Worm (Caenorhabditis elegans) whole organism, young adult: ENCODE measurements around the gene gst-36.

Experiments used
- B0035.1 ChIP-seq: sonication (generic microtip); optimal IDR thresholded peaks from 2 replicates; lab custom pipeline; 2016; ENCODE audit warnings: missing genetic modification characterization, mild to moderate bottlenecking, missing compliant biosample characterization, missing genotype, missing genetic modification reagents
- B0336.3 ChIP-seq: fragments of 200-800 bp; sonication (Bioruptor generic); IDR thresholded peaks from 2 replicates; pipeline ENCODE4 v1.3.6; 2022; ENCODE audit warnings: missing genetic modification characterization, missing compliant biosample characterization
- C17E4.6 ChIP-seq: fragments of 200-800 bp; sonication (Bioruptor generic); IDR thresholded peaks from 2 replicates; pipeline ENCODE4 v1.3.6; 2022; ENCODE audit warnings: missing genetic modification reagents, missing genetic modification characterization, missing compliant biosample characterization
- D2030.7 ChIP-seq: fragments of 200-800 bp; sonication (Bioruptor generic); IDR thresholded peaks from 2 replicates; pipeline ENCODE4 v1.3.6; 2022; ENCODE audit warnings: missing genetic modification reagents, missing genetic modification characterization, missing compliant biosample characterization
- Y53G8AR.9 ChIP-seq: fragments of 200-800 bp; sonication (Bioruptor generic); conservative IDR thresholded peaks from 2 replicates; pipeline ENCODE4 v1.3.6; 2022; ENCODE audit warnings: missing genetic modification reagents, missing genetic modification characterization, missing compliant biosample characterization
- aptf-3 ChIP-seq: fragments of 200-800 bp; sonication (Bioruptor generic); IDR thresholded peaks from 2 replicates; pipeline ENCODE4 v1.3.6; 2022; ENCODE audit warnings: missing genetic modification characterization, missing compliant biosample characterization
- attf-3 ChIP-seq: fragments of 200-800 bp; sonication (Bioruptor generic); conservative IDR thresholded peaks from 2 replicates; pipeline ENCODE4 v1.3.6; 2022; ENCODE audit warnings: missing genetic modification reagents, missing genetic modification characterization, missing compliant biosample characterization
- bed-1 ChIP-seq: fragments of 200-800 bp; sonication (Bioruptor generic); IDR thresholded peaks from 2 replicates; pipeline ENCODE4 v1.3.6; 2022; ENCODE audit warnings: missing genetic modification reagents, missing genetic modification characterization, missing compliant biosample characterization
- ceh-58 ChIP-seq: fragments of 200-800 bp; sonication (Bioruptor generic); IDR thresholded peaks from 2 replicates; pipeline ENCODE4 v1.3.6; 2022; ENCODE audit warnings: missing genetic modification characterization, missing compliant biosample characterization
- ceh-91 ChIP-seq: fragments of 200-800 bp; sonication (Bioruptor generic); IDR thresholded peaks from 2 replicates; pipeline ENCODE4 v1.3.6; 2022; ENCODE audit warnings: missing genetic modification reagents, missing genetic modification characterization, missing compliant biosample characterization
- dpl-1 ChIP-seq: fragments of 150-350 bp; optimal IDR thresholded peaks from 2 replicates; lab custom pipeline; 2014; ENCODE audit warnings: missing biosample characterization, missing genetic modification reagents, missing genetic modification characterization
- efl-1 ChIP-seq: fragments of 150-350 bp; optimal IDR thresholded peaks from 2 replicates; lab custom pipeline; 2014; ENCODE audit warnings: missing biosample characterization, missing genetic modification reagents, missing genetic modification characterization
- egl-44 ChIP-seq: fragments of 200-800 bp; sonication (Bioruptor generic); IDR thresholded peaks from 2 replicates; pipeline ENCODE4 v1.3.6; 2022; ENCODE audit warnings: missing genetic modification reagents, missing genetic modification characterization, missing compliant biosample characterization
- fkh-3 ChIP-seq: sonication (generic microtip); optimal IDR thresholded peaks from 2 replicates; lab custom pipeline; 2016; ENCODE audit warnings: mild to moderate bottlenecking, missing genetic modification characterization, missing compliant biosample characterization
- him-1 ChIP-seq: sonication (generic microtip); optimal IDR thresholded peaks from 2 replicates; lab custom pipeline; 2016; ENCODE audit warnings: missing genotype, missing genetic modification reagents, missing genetic modification characterization, missing compliant biosample characterization
- hrde-1 ChIP-seq: sonication (generic microtip); optimal IDR thresholded peaks from 2 replicates; lab custom pipeline; 2016; ENCODE audit warnings: missing genetic modification characterization, mild to moderate bottlenecking, missing compliant biosample characterization, moderate library complexity, missing genotype, missing genetic modification reagents, borderline replicate concordance
- hsf-1 ChIP-seq: fragments of 200-800 bp; sonication (Bioruptor generic); IDR thresholded peaks from 2 replicates; pipeline ENCODE4 v1.3.6; 2022; ENCODE audit warnings: missing genetic modification reagents, missing genetic modification characterization, missing compliant biosample characterization
- madf-10 ChIP-seq: sonication (generic microtip); optimal IDR thresholded peaks from 2 replicates; lab custom pipeline; 2016; ENCODE audit warnings: mild to moderate bottlenecking, missing genetic modification characterization, missing compliant biosample characterization
- madf-3 ChIP-seq: fragments of 200-800 bp; sonication (Bioruptor generic); IDR thresholded peaks from 2 replicates; pipeline ENCODE4 v1.3.6; 2022; ENCODE audit warnings: missing genetic modification reagents, missing genetic modification characterization, missing compliant biosample characterization
- madf-8 ChIP-seq: fragments of 200-800 bp; sonication (Bioruptor generic); conservative IDR thresholded peaks from 2 replicates; pipeline ENCODE4 v1.3.6; 2022; ENCODE audit warnings: missing genetic modification reagents, missing genetic modification characterization, missing compliant biosample characterization
- mel-28 ChIP-seq: sonication (generic microtip); optimal IDR thresholded peaks from 2 replicates; lab custom pipeline; 2016; ENCODE audit warnings: borderline replicate concordance, mild to moderate bottlenecking, missing genetic modification characterization, missing compliant biosample characterization
- nfya-1 ChIP-seq: sonication (generic microtip); optimal IDR thresholded peaks from 2 replicates; lab custom pipeline; 2017; ENCODE audit warnings: antibody characterized with exemption, missing compliant biosample characterization, missing genetic modification characterization, borderline replicate concordance; ENCODE audit not compliant: insufficient read depth
- nfya-2 ChIP-seq: fragments of 200-800 bp; sonication (Bioruptor generic); IDR thresholded peaks from 2 replicates; pipeline ENCODE4 v1.3.6; 2022; ENCODE audit warnings: missing genetic modification reagents, missing genetic modification characterization, missing compliant biosample characterization
- nhr-120 ChIP-seq: fragments of 200-800 bp; sonication (Bioruptor generic); IDR thresholded peaks from 2 replicates; pipeline ENCODE4 v1.3.6; 2022; ENCODE audit warnings: missing genetic modification characterization, missing compliant biosample characterization
- nhr-27 ChIP-seq: fragments of 200-800 bp; sonication (Bioruptor generic); optimal IDR thresholded peaks from 2 replicates; lab custom pipeline; 2018; ENCODE audit warnings: mild to moderate bottlenecking, missing genetic modification characterization, moderate library complexity, missing compliant biosample characterization
- nhr-80 ChIP-seq: sonication (generic microtip); optimal IDR thresholded peaks from 2 replicates; lab custom pipeline; 2016; ENCODE audit warnings: missing genetic modification characterization, missing compliant biosample characterization
- rcor-1 ChIP-seq: fragments of 200-800 bp; sonication (Bioruptor generic); IDR thresholded peaks from 2 replicates; pipeline ENCODE4 v1.3.6; 2022; ENCODE audit warnings: missing genetic modification reagents, missing genetic modification characterization, missing compliant biosample characterization
- rec-8 ChIP-seq, 2 experiments: sonication (generic microtip); optimal IDR thresholded peaks; 2 replicates each; lab custom pipeline; 2016; ENCODE audit warnings: mild to moderate bottlenecking in 2 of 2, missing genetic modification characterization in 2 of 2, missing genetic modification reagents in 2 of 2, missing genotype in 2 of 2, missing biosample characterization in 1 of 2, missing compliant biosample characterization in 1 of 2, moderate library complexity in 1 of 2
- repo-1 ChIP-seq: sonication (generic microtip); optimal IDR thresholded peaks from 2 replicates; lab custom pipeline; 2017; ENCODE audit warnings: mild to moderate bottlenecking, missing genetic modification characterization, missing compliant biosample characterization
- sdz-38 ChIP-seq: sonication (generic microtip); optimal IDR thresholded peaks from 2 replicates; lab custom pipeline; 2016; ENCODE audit warnings: missing genotype, missing genetic modification characterization, missing compliant biosample characterization
- sea-2 ChIP-seq: fragments of 200-800 bp; sonication (Bioruptor generic); IDR thresholded peaks from 2 replicates; pipeline ENCODE4 v1.3.6; 2022; ENCODE audit warnings: missing genetic modification characterization, missing compliant biosample characterization
- snpc-1.3 ChIP-seq: sonication (generic microtip); optimal IDR thresholded peaks from 2 replicates; lab custom pipeline; 2017; ENCODE audit warnings: missing genetic modification characterization, mild to moderate bottlenecking, missing compliant biosample characterization, antibody characterized with exemption, moderate library complexity, missing genotype, missing genetic modification reagents; ENCODE audit not compliant: insufficient read depth
- snpc-3.4 ChIP-seq: sonication (generic microtip); optimal IDR thresholded peaks from 2 replicates; lab custom pipeline; 2017; ENCODE audit warnings: missing genetic modification characterization, mild to moderate bottlenecking, missing compliant biosample characterization, antibody characterized with exemption, moderate library complexity, missing genotype, missing genetic modification reagents
- snpc-4 ChIP-seq, 5 experiments: fragments of 150-350 bp in 1 of 5; sonication (generic microtip) in 4 of 5; optimal IDR thresholded peaks; 2 replicates each; lab custom pipeline; 2014 to 2018; ENCODE audit warnings: missing genetic modification characterization in 5 of 5, missing biosample characterization in 3 of 5, antibody characterized with exemption in 2 of 5, mild to moderate bottlenecking in 2 of 5, missing compliant biosample characterization in 2 of 5, missing genotype in 2 of 5, moderate library complexity in 2 of 5, missing genetic modification reagents in 1 of 5
- unc-62 ChIP-seq: fragments of 150-350 bp; optimal IDR thresholded peaks from 2 replicates; lab custom pipeline; 2014; ENCODE audit warnings: missing biosample characterization, missing genetic modification reagents, missing genetic modification characterization
- xnd-1 ChIP-seq: sonication (generic microtip); optimal IDR thresholded peaks from 2 replicates; lab custom pipeline; 2016; ENCODE audit warnings: missing genotype, missing genetic modification reagents, missing genetic modification characterization, missing compliant biosample characterization
- ztf-22 ChIP-seq: fragments of 200-800 bp; sonication (Bioruptor generic); optimal IDR thresholded peaks from 2 replicates; lab custom pipeline; 2018; ENCODE audit warnings: mild to moderate bottlenecking, missing genetic modification characterization, moderate library complexity, missing compliant biosample characterization
- ztf-26 ChIP-seq: sonication (generic microtip); optimal IDR thresholded peaks from 2 replicates; lab custom pipeline; 2017; ENCODE audit warnings: missing genetic modification characterization, missing compliant biosample characterization
- ztf-28 ChIP-seq: fragments of 200-800 bp; sonication (Bioruptor generic); IDR thresholded peaks from 2 replicates; pipeline ENCODE4 v1.3.6; 2022; ENCODE audit warnings: missing genetic modification reagents, missing genetic modification characterization, missing compliant biosample characterization

The gst-36 gene

ce11 chrX:9882572-9882971 lies 19.8 kb upstream of the gst-36 start:
- TF ChIP-seq nhr-80 (tag; lab: Kevin White, UChicago) (peak; percentile 68), nfya-2 (no peak)

ce11 chrX:9882112-9882511 lies 19.4 kb upstream of the gst-36 start, which contains the start of gene glo-1:
Gene glo-1, minus strand, starts transcription at chrX:9882212.
- no peak for TF ChIP-seq bed-1 (GFP tag; lab: Robert Waterston, UW)
- TF ChIP-seq snpc-3.4 (tag; lab: Kevin White, UChicago): no peak
- no peak for TF ChIP-seq rec-8 (tag; optimal IDR thresholded peaks at IDR 0.05; lab: Kevin White, UChicago)
- no peak for TF ChIP-seq B0336.3 (GFP tag; lab: Robert Waterston, UW)
- TF ChIP-seq dpl-1 (GFP tag; lab: Kevin White, UChicago): no peak
- no peak for TF ChIP-seq madf-8 (GFP tag; lab: Robert Waterston, UW)
- TF ChIP-seq snpc-4 (GFP tag; optimal IDR thresholded peaks at IDR 0.05; lab: Kevin White, UChicago): no peak
- TF ChIP-seq snpc-4 (tag; optimal IDR thresholded peaks at IDR 0.05; lab: Kevin White, UChicago): no peak
- no peak for TF ChIP-seq efl-1 (GFP tag; lab: Kevin White, UChicago)
- TF ChIP-seq mel-28 (tag; lab: Kevin White, UChicago): no peak
- TF ChIP-seq rcor-1 (GFP tag; lab: Robert Waterston, UW): no peak
- no peak for TF ChIP-seq ztf-22 (GFP tag; lab: Kevin White, UChicago)
- TF ChIP-seq madf-10 (tag; lab: Kevin White, UChicago): no peak
- TF ChIP-seq nfya-1: no peak
- no peak for TF ChIP-seq him-1 (tag; lab: Kevin White, UChicago)
- no peak for TF ChIP-seq ceh-58 (GFP tag; lab: Robert Waterston, UW)

- no peak for TF ChIP-seq D2030.7
- TF ChIP-seq snpc-3.4 (tag; lab: Kevin White, UChicago): no peak
- no peak for TF ChIP-seq aptf-3 (GFP tag; lab: Robert Waterston, UW)
- TF ChIP-seq Y53G8AR.9 (GFP tag; lab: Robert Waterston, UW): no peak
- TF ChIP-seq efl-1 (GFP tag; lab: Kevin White, UChicago): no peak
- no peak for TF ChIP-seq ztf-26
- no peak for TF ChIP-seq him-1 (tag; lab: Kevin White, UChicago)
- no peak for TF ChIP-seq snpc-1.3
- TF ChIP-seq hsf-1 (GFP tag; lab: Robert Waterston, UW): no peak
- TF ChIP-seq attf-3 (GFP tag; lab: Robert Waterston, UW): no peak
Measured at ce11 chrX:9877117-9877516, 14.4 kb upstream of the gst-36 start, which contains the start of gene R07B1.9. Gene R07B1.9, plus strand, starts transcription at chrX:9877417.

- TF ChIP-seq D2030.7: no peak
- no peak for TF ChIP-seq sea-2 (GFP tag; lab: Robert Waterston, UW)
- no peak for TF ChIP-seq unc-62 (GFP tag; lab: Kevin White, UChicago)
- no peak for TF ChIP-seq ztf-28 (GFP tag; lab: Robert Waterston, UW)
- no peak for TF ChIP-seq sdz-38
- TF ChIP-seq madf-8 (GFP tag; lab: Robert Waterston, UW): no peak
- TF ChIP-seq repo-1 (tag; lab: Kevin White, UChicago): no peak
- TF ChIP-seq madf-3: no peak
Measured at ce11 chrX:9872554-9872953, 9.8 kb upstream of the gst-36 start, which contains the start of gene R07B1.8. Gene R07B1.8, minus strand, starts transcription at chrX:9872654.

- TF ChIP-seq xnd-1 (no peak), ceh-91 (GFP tag; lab: Robert Waterston, UW) (no peak), nhr-120 (no peak), nhr-27 (tag; lab: Kevin White, UChicago) (no peak), hrde-1 (tag; lab: Kevin White, UChicago) (no peak), egl-44 (GFP tag; lab: Robert Waterston, UW) (no peak), B0035.1 (no peak), C17E4.6 (GFP tag; lab: Robert Waterston, UW) (no peak), fkh-3 (tag; lab: Kevin White, UChicago) (no peak)
Measured at ce11 chrX:9869522-9869921, 6.8 kb upstream of the gst-36 start, which contains the start of gene R07B1.13. Gene R07B1.13, plus strand, starts transcription at chrX:9869822.
